Fruit fly (Drosophila melanogaster): ENCODE data around the gene Hakai.
A peak's percentile ranks its signal among the peaks of the same experiment; 100 is the strongest.

DNA sequence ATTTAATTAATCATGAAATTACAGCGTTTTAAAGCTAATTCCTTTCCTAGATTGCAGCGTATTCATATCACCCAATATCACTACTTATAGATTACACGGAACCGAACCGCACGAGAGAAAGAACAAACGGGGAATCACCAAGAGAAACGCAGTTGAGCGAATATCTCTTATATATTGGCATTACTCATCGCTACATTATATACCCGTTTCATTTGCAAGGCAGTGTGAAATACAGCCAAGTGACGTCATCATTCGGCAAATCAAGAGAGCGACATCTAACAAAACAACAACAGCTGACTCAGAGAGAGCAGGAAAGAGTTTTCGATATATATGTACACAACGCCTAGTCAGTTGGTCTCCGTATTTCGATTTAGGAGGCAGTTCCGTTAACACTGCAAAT is 34.1 kb downstream of the Hakai start, which contains the start of gene Tep4:
- TF ChIP-seq Hr83 (GFP tag; optimal IDR thresholded peaks at IDR 0.05; ENCODE audit: poor library complexity, severe bottlenecking): no peak
- no peak for TF ChIP-seq usp (GFP tag; optimal IDR thresholded peaks at IDR 0.05)
- no peak for TF ChIP-seq pan (optimal IDR thresholded peaks at IDR 0.05)
- TF ChIP-seq sv (GFP tag; optimal IDR thresholded peaks at IDR 0.05): no peak
- TF ChIP-seq br (GFP tag; optimal IDR thresholded peaks at IDR 0.05): no peak
- no peak for TF ChIP-seq Hnf4 (GFP tag; optimal IDR thresholded peaks at IDR 0.05)
- no peak for TF ChIP-seq Sp1 (GFP tag; optimal IDR thresholded peaks at IDR 0.05)
- TF ChIP-seq GATAd (GFP tag; optimal IDR thresholded peaks at IDR 0.05): no peak
- no peak for TF ChIP-seq Hr78 (GFP tag; optimal IDR thresholded peaks at IDR 0.05)
- TF ChIP-seq fru (GFP tag; optimal IDR thresholded peaks at IDR 0.05): no peak
- TF ChIP-seq lola (GFP tag; optimal IDR thresholded peaks at IDR 0.05): no peak
- no peak for TF ChIP-seq rgr (GFP tag; optimal IDR thresholded peaks at IDR 0.05)
- peak; percentile 36 for TF ChIP-seq Rel (GFP tag; optimal IDR thresholded peaks at IDR 0.05)
- peak; percentile 99 for TF ChIP-seq Rel (tag; optimal IDR thresholded peaks at IDR 0.05)
- TF ChIP-seq dl (GFP tag; optimal IDR thresholded peaks at IDR 0.05; ENCODE audit: insufficient read depth in 1 of 2, partially characterized antibody in 2 of 2): peak; percentile 22 to 55
